Fruit fly (Drosophila melanogaster): ENCODE results near the gene VhaM9.7-a.

The VhaM9.7-a gene

DNA sequence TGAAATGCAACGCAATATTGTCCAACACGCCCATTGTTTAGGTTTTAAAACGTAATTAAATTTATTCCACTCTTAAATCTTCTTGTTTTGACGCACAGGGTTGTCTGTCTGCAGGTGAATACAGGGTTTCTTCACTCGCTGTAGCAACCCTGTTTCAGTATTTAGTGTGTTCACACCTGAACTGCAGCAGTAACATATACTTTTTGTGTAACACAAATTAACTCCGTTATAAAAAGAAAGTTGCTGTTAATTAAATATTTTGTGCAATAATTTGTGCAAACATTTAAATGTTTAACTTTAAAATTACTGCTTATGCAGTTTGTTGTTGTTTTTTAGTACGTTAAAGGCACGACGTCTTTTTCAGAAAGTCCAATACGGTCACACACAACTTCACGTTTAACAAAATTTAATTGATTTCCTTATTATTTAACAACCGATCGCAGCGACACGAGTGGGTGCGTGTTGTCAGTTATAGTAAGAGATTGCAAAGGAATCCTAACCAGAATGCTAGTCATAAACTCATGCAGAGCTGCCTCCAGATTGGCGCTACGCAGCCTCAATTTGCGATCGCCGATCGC lies 29.7 kb downstream of the VhaM9.7-a start, which contains the start of the genes CG15012 and Fdx2 (continued):
- TF ChIP-seq Opbp (GFP tag; IDR thresholded peaks at IDR 0.05; ENCODE audit: partially characterized antibody) = peak; percentile 36; the same call in 1 of the 3 replicates
- TF ChIP-seq CG1647 (GFP tag; optimal IDR thresholded peaks at IDR 0.05) = peak; percentile 37
- TF ChIP-seq CG7928 (GFP tag; optimal IDR thresholded peaks at IDR 0.05) = peak; percentile 76
- peak; percentile 45 for TF ChIP-seq ems (GFP tag; optimal IDR thresholded peaks at IDR 0.05)
- peak; percentile 19 for TF ChIP-seq exex (tag; optimal IDR thresholded peaks at IDR 0.05)
- TF ChIP-seq odd (GFP tag; optimal IDR thresholded peaks at IDR 0.05) = no peak
- TF ChIP-seq CHES-1-like (GFP tag; optimal IDR thresholded peaks at IDR 0.05) = peak; percentile 28
- TF ChIP-seq Xbp1 (GFP tag; optimal IDR thresholded peaks at IDR 0.05) = peak; percentile 42
- peak; percentile 24 for TF ChIP-seq CG13775 (GFP tag; optimal IDR thresholded peaks at IDR 0.05)
- peak; percentile 43 for TF ChIP-seq jumu (GFP tag; optimal IDR thresholded peaks at IDR 0.05)
- TF ChIP-seq lola (GFP tag; optimal IDR thresholded peaks at IDR 0.05) = peak in 1 of 3 experiments; percentile 31
- TF ChIP-seq gce (GFP tag; IDR thresholded peaks at IDR 0.05) = no peak
- peak; percentile 12 for TF ChIP-seq nerfin-1 (tag; optimal IDR thresholded peaks at IDR 0.05)
- TF ChIP-seq wor (GFP tag; IDR thresholded peaks at IDR 0.05) = no peak
- TF ChIP-seq CG8290 (GFP tag; optimal IDR thresholded peaks at IDR 0.05) = peak; percentile 23
- TF ChIP-seq CG8290 (tag; optimal IDR thresholded peaks at IDR 0.05) = peak in 1 of 2 experiments; percentile 41
- TF ChIP-seq CoRest (tag; optimal IDR thresholded peaks at IDR 0.05) = peak; percentile 54
- TF ChIP-seq CG12104 (GFP tag; optimal IDR thresholded peaks at IDR 0.05) = peak; percentile 10
- peak; percentile 28 for TF ChIP-seq kay (GFP tag; optimal IDR thresholded peaks at IDR 0.05)
- TF ChIP-seq CG6683 (GFP tag; optimal IDR thresholded peaks at IDR 0.05) = no peak
- TF ChIP-seq CG7357 (GFP tag; IDR thresholded peaks at IDR 0.05) = peak; percentile 98
- TF ChIP-seq E2f2 (GFP tag; IDR thresholded peaks at IDR 0.05) = peak; percentile 54
- TF ChIP-seq chif (GFP tag; optimal IDR thresholded peaks at IDR 0.05) = peak in 1 of 2 experiments; percentile 21
- peak; percentile 55 for TF ChIP-seq Myb (GFP tag; optimal IDR thresholded peaks at IDR 0.05)
- TF ChIP-seq HmgZ (tag; optimal IDR thresholded peaks at IDR 0.05) = peak; percentile 73
- no peak for TF ChIP-seq al (GFP tag; IDR thresholded peaks at IDR 0.05)
- TF ChIP-seq CG18599 (GFP tag; optimal IDR thresholded peaks at IDR 0.05) = no peak
- TF ChIP-seq CG17361 (GFP tag; IDR thresholded peaks at IDR 0.05) = peak; percentile 54; the same call in 2 of the 3 replicates
- TF ChIP-seq eyg (GFP tag; optimal IDR thresholded peaks at IDR 0.05) = peak; percentile 9
- TF ChIP-seq gro (GFP tag; optimal IDR thresholded peaks at IDR 0.05) = peak; percentile 46
- TF ChIP-seq CG13894 (tag; optimal IDR thresholded peaks at IDR 0.05) = peak; percentile 7
- TF ChIP-seq CG8924 (tag; optimal IDR thresholded peaks at IDR 0.05) = peak; percentile 67
- no peak for TF ChIP-seq Kr (GFP tag; optimal IDR thresholded peaks at IDR 0.05)
- no peak for TF ChIP-seq tna (GFP tag; IDR thresholded peaks at IDR 0.05; ENCODE audit: partially characterized antibody)
- peak; percentile 29; the same call in 1 of the 2 replicates for TF ChIP-seq slbo (GFP tag; IDR thresholded peaks at IDR 0.05)
- no peak for TF ChIP-seq H2.0 (GFP tag; IDR thresholded peaks at IDR 0.05)
- no peak for TF ChIP-seq CG11456 (GFP tag; IDR thresholded peaks at IDR 0.05)
- TF ChIP-seq Lhr (GFP tag; optimal IDR thresholded peaks at IDR 0.05) = peak; percentile 46
- peak; percentile 46 for TF ChIP-seq mam (GFP tag; optimal IDR thresholded peaks at IDR 0.05)
- TF ChIP-seq Abd-B (GFP tag; optimal IDR thresholded peaks at IDR 0.05) = peak; percentile 22
- peak; percentile 91 for TF ChIP-seq CG14710 (tag; optimal IDR thresholded peaks at IDR 0.05)
- no peak for TF ChIP-seq CG15073 (GFP tag; optimal IDR thresholded peaks at IDR 0.05)
- peak; percentile 19 for TF ChIP-seq CTCF (GFP tag; optimal IDR thresholded peaks at IDR 0.05)
- TF ChIP-seq pros (GFP tag; optimal IDR thresholded peaks at IDR 0.05) = no peak
- TF ChIP-seq CG13624 (GFP tag; optimal IDR thresholded peaks at IDR 0.05) = peak; percentile 48
- TF ChIP-seq CG9437 (GFP tag; optimal IDR thresholded peaks at IDR 0.05) = peak; percentile 28
- TF ChIP-seq CG12155 (GFP tag; optimal IDR thresholded peaks at IDR 0.05) = peak; percentile 12
- TF ChIP-seq Dp (GFP tag; optimal IDR thresholded peaks at IDR 0.05) = peak; percentile 35
- peak; percentile 77 for TF ChIP-seq Ets65A (GFP tag)
- no peak for TF ChIP-seq Lpt (GFP tag; optimal IDR thresholded peaks at IDR 0.05)
- peak; percentile 64 for TF ChIP-seq CG1603 (tag; optimal IDR thresholded peaks at IDR 0.05)
